Fruit fly (Drosophila melanogaster) whole organism, embryonic: ENCODE results near the gene CG6938.

Experiments
- BEAF-32 ChIP-seq: fragments of 200-800 bp; sonication (Bioruptor generic); optimal IDR thresholded peaks from 3 replicates; lab custom pipeline; 2017; ENCODE audit warnings: missing biosample characterization, missing genetic modification characterization, mild to moderate bottlenecking, moderate library complexity, missing genetic modification reagents
- Bdp1 ChIP-seq: fragments of 200-800 bp; sonication (Bioruptor generic); optimal IDR thresholded peaks from 3 replicates; lab custom pipeline; 2016; ENCODE audit warnings: missing biosample characterization, missing genetic modification characterization
- CG10366 ChIP-seq: fragments of 200-800 bp; sonication (Bioruptor generic); IDR thresholded peaks from 2 replicates; pipeline ENCODE4 v1.3.6; 2022; ENCODE audit warnings: missing biosample characterization, missing genetic modification characterization
- CG11504 ChIP-seq: fragments of 200-800 bp; sonication (Bioruptor generic); optimal IDR thresholded peaks from 3 replicates; lab custom pipeline; 2019; ENCODE audit warnings: missing biosample characterization, mild to moderate bottlenecking, missing genetic modification characterization, moderate library complexity
- CG13424 ChIP-seq: fragments of 200-800 bp; sonication (Bioruptor generic); optimal IDR thresholded peaks from 2 replicates; lab custom pipeline; 2019; ENCODE audit warnings: missing biosample characterization, mild to moderate bottlenecking, missing genetic modification characterization, moderate library complexity
- CG13624 ChIP-seq: fragments of 200-800 bp; sonication (Bioruptor generic); optimal IDR thresholded peaks from 2 replicates; lab custom pipeline; 2016; ENCODE audit warnings: missing biosample characterization, missing genetic modification characterization
- CG13775 ChIP-seq: fragments of 200-800 bp; sonication (Bioruptor generic); optimal IDR thresholded peaks from 3 replicates; lab custom pipeline; 2017; ENCODE audit warnings: missing biosample characterization, mild to moderate bottlenecking, missing genetic modification characterization
- CG1647 ChIP-seq: fragments of 200-800 bp; sonication (Bioruptor generic); optimal IDR thresholded peaks from 3 replicates; lab custom pipeline; 2016; ENCODE audit warnings: missing biosample characterization, missing genetic modification characterization
- CG16863 ChIP-seq: fragments of 200-800 bp; sonication (Bioruptor generic); optimal IDR thresholded peaks from 3 replicates; lab custom pipeline; 2016; ENCODE audit warnings: missing biosample characterization, missing genetic modification characterization
- CG17186 ChIP-seq: fragments of 200-800 bp; sonication (Bioruptor generic); optimal IDR thresholded peaks from 3 replicates; lab custom pipeline; 2017; ENCODE audit warnings: missing biosample characterization, missing genetic modification reagents, missing genetic modification characterization
- CG32767 ChIP-seq: fragments of 200-800 bp; sonication (Bioruptor generic); IDR thresholded peaks from 2 replicates; pipeline ENCODE4 v1.3.6; 2022; ENCODE audit warnings: missing biosample characterization, missing genetic modification characterization
- CG33557 ChIP-seq: fragments of 200-800 bp; sonication (Bioruptor generic); optimal IDR thresholded peaks from 2 replicates; lab custom pipeline; 2019; ENCODE audit warnings: missing biosample characterization, mild to moderate bottlenecking, missing genetic modification characterization, moderate library complexity
- CG34422 ChIP-seq: fragments of 200-800 bp; sonication (Bioruptor generic); IDR thresholded peaks from 3 replicates; pipeline ENCODE4 v1.3.6; 2022; ENCODE audit warnings: missing biosample characterization, missing genetic modification characterization
- CG4820 ChIP-seq: fragments of 200-800 bp; sonication (Bioruptor generic); optimal IDR thresholded peaks from 3 replicates; lab custom pipeline; 2016; ENCODE audit warnings: missing biosample characterization, missing genetic modification characterization
- CG6654 ChIP-seq: fragments of 200-800 bp; sonication (Bioruptor generic); optimal IDR thresholded peaks from 2 replicates; lab custom pipeline; 2017; ENCODE audit warnings: missing biosample characterization, mild to moderate bottlenecking, missing genetic modification characterization
- CG7963 ChIP-seq: fragments of 200-800 bp; sonication (Bioruptor generic); IDR thresholded peaks from 3 replicates; pipeline ENCODE4 v1.3.6; 2022; ENCODE audit warnings: missing biosample characterization, missing genetic modification characterization; ENCODE audit not compliant: partially characterized antibody
- CG9932 ChIP-seq: fragments of 200-800 bp; sonication (Bioruptor generic); IDR thresholded peaks from 2 replicates; pipeline ENCODE4 v1.3.6; 2022; ENCODE audit warnings: missing biosample characterization, missing genetic modification characterization
- CHES-1-like ChIP-seq: fragments of 200-800 bp; sonication (Bioruptor generic); optimal IDR thresholded peaks from 2 replicates; lab custom pipeline; 2016; ENCODE audit warnings: missing biosample characterization, missing genetic modification characterization
- E2f1 ChIP-seq: fragments of 200-800 bp; sonication (Bioruptor generic); IDR thresholded peaks from 2 replicates; pipeline ENCODE4 v1.3.6; 2022; ENCODE audit warnings: missing biosample characterization, missing genetic modification characterization
- E2f2 ChIP-seq: fragments of 200-800 bp; sonication (Bioruptor generic); IDR thresholded peaks from 2 replicates; pipeline ENCODE4 v1.3.6; 2022; ENCODE audit warnings: missing biosample characterization, missing genetic modification characterization
- Fer3 ChIP-seq: fragments of 200-800 bp; sonication (Bioruptor generic); optimal IDR thresholded peaks from 2 replicates; lab custom pipeline; 2018; ENCODE audit warnings: missing biosample characterization, mild to moderate bottlenecking, missing genetic modification characterization, moderate library complexity
- HLHmδ ChIP-seq: fragments of 200-800 bp; sonication (Bioruptor generic); optimal IDR thresholded peaks from 2 replicates; lab custom pipeline; 2018; ENCODE audit warnings: missing biosample characterization, mild to moderate bottlenecking, missing genetic modification characterization, moderate library complexity
- Hr3 ChIP-seq: fragments of 200-800 bp; sonication (Bioruptor generic); optimal IDR thresholded peaks from 3 replicates; lab custom pipeline; 2016; ENCODE audit warnings: missing biosample characterization, missing genetic modification characterization
- Optix ChIP-seq: fragments of 200-800 bp; sonication (Bioruptor generic); IDR thresholded peaks from 3 replicates; pipeline ENCODE4 v1.3.6; 2022; ENCODE audit warnings: missing biosample characterization, missing genetic modification characterization
- Ptx1 ChIP-seq: fragments of 200-800 bp; sonication (Bioruptor generic); IDR thresholded peaks from 2 replicates; pipeline ENCODE4 v1.3.6; 2022; ENCODE audit warnings: missing biosample characterization, missing genetic modification characterization
- Spps ChIP-seq: fragments of 200-800 bp; sonication (Bioruptor generic); optimal IDR thresholded peaks from 2 replicates; lab custom pipeline; 2018; ENCODE audit warnings: missing biosample characterization, mild to moderate bottlenecking, missing genetic modification characterization
- amos ChIP-seq: fragments of 200-800 bp; sonication (Bioruptor generic); IDR thresholded peaks from 2 replicates; pipeline ENCODE4 v1.3.6; 2022; ENCODE audit warnings: missing biosample characterization, missing genetic modification characterization; ENCODE audit not compliant: partially characterized antibody
- aop ChIP-seq: fragments of 200-800 bp; sonication (Bioruptor generic); IDR thresholded peaks from 2 replicates; pipeline ENCODE4 v1.3.6; 2022; ENCODE audit warnings: missing biosample characterization, missing genetic modification characterization
- cato ChIP-seq: fragments of 200-800 bp; sonication (Bioruptor generic); optimal IDR thresholded peaks from 2 replicates; lab custom pipeline; 2016; ENCODE audit warnings: missing biosample characterization, missing genetic modification characterization, borderline replicate concordance
- cg ChIP-seq: fragments of 200-800 bp; sonication (Bioruptor generic); optimal IDR thresholded peaks from 3 replicates; lab custom pipeline; 2019; ENCODE audit warnings: missing biosample characterization, mild to moderate bottlenecking, missing genetic modification characterization, moderate library complexity
- dmrt11E ChIP-seq: fragments of 200-800 bp; sonication (Bioruptor generic); optimal IDR thresholded peaks from 3 replicates; lab custom pipeline; 2018; ENCODE audit warnings: missing biosample characterization, mild to moderate bottlenecking, missing genetic modification characterization, moderate library complexity
- dpn ChIP-seq, 2 experiments: fragments of 200-800 bp; sonication (Bioruptor generic); optimal IDR thresholded peaks; 3 replicates each; lab custom pipeline; 2016; ENCODE audit warnings: missing biosample characterization in 2 of 2, missing genetic modification characterization in 2 of 2
- dysf ChIP-seq: fragments of 200-800 bp; sonication (Bioruptor generic); IDR thresholded peaks from 3 replicates; pipeline ENCODE4 v1.3.6; 2022; ENCODE audit warnings: missing biosample characterization, missing genetic modification characterization
- emc ChIP-seq: fragments of 200-800 bp; sonication (Bioruptor generic); optimal IDR thresholded peaks from 2 replicates; lab custom pipeline; 2016; ENCODE audit warnings: missing biosample characterization, missing genetic modification characterization
- hb ChIP-seq: fragments of 200-800 bp; sonication (Bioruptor generic); IDR thresholded peaks from 3 replicates; pipeline ENCODE4 v1.3.6; 2022; ENCODE audit warnings: missing biosample characterization, missing genetic modification characterization; ENCODE audit not compliant: partially characterized antibody
- hbn ChIP-seq: fragments of 200-800 bp; sonication (Bioruptor generic); IDR thresholded peaks from 2 replicates; pipeline ENCODE4 v1.3.6; 2022; ENCODE audit warnings: missing biosample characterization, missing genetic modification characterization; ENCODE audit not compliant: partially characterized antibody
- hkb ChIP-seq, 2 experiments: fragments of 200-800 bp in 1 of 2; fragments of >200 bp in 1 of 2; sonication (Bioruptor generic) in 1 of 2; IDR thresholded peaks in 1 of 2; optimal IDR thresholded peaks in 1 of 2; 2 replicates each; pipeline versions ENCODE4 v1.3.6 to Lab custom; 2017 to 2022; ENCODE audit warnings: missing biosample characterization in 1 of 2, missing genetic modification characterization in 1 of 2
- inv ChIP-seq: fragments of 200-800 bp; sonication (Bioruptor generic); IDR thresholded peaks from 2 replicates; pipeline ENCODE4 v1.3.6; 2022; ENCODE audit warnings: missing biosample characterization, missing genetic modification characterization; ENCODE audit not compliant: partially characterized antibody
- jumu ChIP-seq: fragments of 200-800 bp; sonication (Bioruptor generic); optimal IDR thresholded peaks from 3 replicates; lab custom pipeline; 2016; ENCODE audit warnings: missing biosample characterization, missing genetic modification characterization
- lbe ChIP-seq: fragments of 200-800 bp; sonication (Bioruptor generic); optimal IDR thresholded peaks from 2 replicates; lab custom pipeline; 2016; ENCODE audit warnings: missing biosample characterization, mild to moderate bottlenecking, missing genetic modification characterization
- nmo ChIP-seq: fragments of 200-800 bp; sonication (Bioruptor generic); optimal IDR thresholded peaks from 2 replicates; lab custom pipeline; 2018; ENCODE audit warnings: missing biosample characterization, mild to moderate bottlenecking, missing genetic modification characterization, moderate library complexity
- pan ChIP-seq, 4 experiments: fragments of >200 bp in 3 of 4; fragments of 200-800 bp in 1 of 4; sonication (Bioruptor generic) in 1 of 4; optimal IDR thresholded peaks in 3 of 4; IDR thresholded peaks in 1 of 4; 2 replicates each; pipeline versions ENCODE4 v1.3.6 to Lab custom; 2017 to 2022; ENCODE audit warnings: missing biosample characterization in 2 of 4, missing genetic modification characterization in 2 of 4, mixed read lengths in 1 of 4
- pb ChIP-seq: fragments of 200-800 bp; sonication (Bioruptor generic); optimal IDR thresholded peaks from 3 replicates; lab custom pipeline; 2016; ENCODE audit warnings: missing biosample characterization, missing genetic modification characterization
- peb ChIP-seq: fragments of 200-800 bp; sonication (Bioruptor generic); IDR thresholded peaks from 2 replicates; pipeline ENCODE4 v1.3.6; 2022; ENCODE audit warnings: missing biosample characterization, missing genetic modification characterization
- pho ChIP-seq: fragments of 200-800 bp; sonication (Bioruptor generic); optimal IDR thresholded peaks from 2 replicates; lab custom pipeline; 2016; ENCODE audit warnings: missing biosample characterization, missing genetic modification characterization
- tgo ChIP-seq: fragments of 200-800 bp; sonication (Bioruptor generic); IDR thresholded peaks from 3 replicates; pipeline ENCODE4 v1.3.6; 2022; ENCODE audit warnings: missing biosample characterization, missing genetic modification characterization
- trh ChIP-seq: fragments of 200-800 bp; sonication (Bioruptor generic); optimal IDR thresholded peaks from 2 replicates; lab custom pipeline; 2016; ENCODE audit warnings: missing biosample characterization, missing genetic modification characterization
- zen ChIP-seq: fragments of 200-800 bp; sonication (Bioruptor generic); optimal IDR thresholded peaks from 3 replicates; lab custom pipeline; 2018; ENCODE audit warnings: missing biosample characterization, mild to moderate bottlenecking, missing genetic modification characterization, moderate library complexity
- zen2 ChIP-seq: fragments of 200-800 bp; sonication (Bioruptor generic); IDR thresholded peaks from 3 replicates; pipeline ENCODE4 v1.3.6; 2022; ENCODE audit warnings: missing biosample characterization, missing genetic modification characterization; ENCODE audit not compliant: partially characterized antibody

The CG6938 gene

DNA sequence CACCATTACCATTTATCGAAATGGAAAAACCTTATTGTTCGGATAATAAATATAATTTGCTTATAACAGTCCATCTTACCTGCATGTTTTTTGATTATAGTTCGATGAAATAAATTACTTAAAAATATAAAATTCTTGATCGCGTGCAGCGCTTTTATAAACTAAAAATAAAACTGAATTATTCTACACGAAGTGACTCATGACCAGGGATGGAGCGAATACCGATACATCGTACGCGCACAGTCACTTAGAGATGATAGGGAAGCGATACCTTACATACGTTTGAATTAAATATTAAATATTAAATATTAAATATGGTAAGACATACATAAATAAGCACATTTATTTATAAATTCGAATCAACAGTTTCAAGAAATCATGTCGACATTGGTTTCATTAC, 8.3 kb downstream of the CG6938 start, which contains the start of gene viaf (continued):
- TF ChIP-seq Hr3 (GFP tag; lab: Kevin White, UChicago) (peak; percentile 64), CG17186 (GFP tag; lab: Kevin White, UChicago) (peak; percentile 82), jumu (no peak), zen2 (peak; percentile 79), CG13624 (no peak), cato (GFP tag; lab: Kevin White, UChicago) (no peak), CG16863 (GFP tag; lab: Kevin White, UChicago) (no peak), CG6654 (no peak), E2f1 (GFP tag; lab: Robert Waterston, UW) (peak; percentile 59; the same call in 1 of the 2 replicates), CG13424 (tag; lab: Kevin White, UChicago) (peak; percentile 64), nmo (GFP tag; lab: Kevin White, UChicago) (peak; percentile 73), CG10366 (peak; percentile 55), Bdp1 (GFP tag; lab: Kevin White, UChicago) (no peak), CG32767 (no peak), dpn (GFP tag; optimal IDR thresholded peaks at IDR 0.05; lab: Kevin White, UChicago) (peak in 1 of 2 experiments; percentile 61), E2f2 (peak; percentile 58; the same call in 1 of the 2 replicates), pb (GFP tag; lab: Kevin White, UChicago) (no peak), hbn (GFP tag; lab: Robert Waterston, UW) (peak; percentile 85), Optix (no peak), lbe (GFP tag; lab: Kevin White, UChicago) (peak; percentile 48), trh (GFP tag; lab: Kevin White, UChicago) (no peak), CHES-1-like (GFP tag; lab: Kevin White, UChicago) (no peak), pan (optimal IDR thresholded peaks at IDR 0.05; lab: Kevin White, UChicago) (no peak), pan (GFP tag; optimal IDR thresholded peaks at IDR 0.05 in 1 of 2, IDR thresholded peaks at IDR 0.05 in 1 of 2) (peak in 1 of 2 experiments; percentile 42), zen (tag; lab: Kevin White, UChicago) (peak; percentile 30), CG34422 (GFP tag; lab: Robert Waterston, UW) (peak; percentile 52; the same call in 2 of the 3 replicates), Fer3 (tag; lab: Kevin White, UChicago) (no peak), hb (GFP tag; lab: Robert Waterston, UW) (peak; percentile 87), hkb (optimal IDR thresholded peaks at IDR 0.05; lab: Kevin White, UChicago) (no peak), hkb (GFP tag; IDR thresholded peaks at IDR 0.05; lab: Robert Waterston, UW) (peak; percentile 66), CG4820 (GFP tag; lab: Kevin White, UChicago) (peak; percentile 4), CG9932 (GFP tag; lab: Robert Waterston, UW) (peak; percentile 80), inv (GFP tag; lab: Robert Waterston, UW) (peak; percentile 90), HLHmδ (GFP tag; lab: Kevin White, UChicago) (no peak), dysf (GFP tag; lab: Robert Waterston, UW) (peak; percentile 57; the same call in 2 of the 3 replicates), Ptx1 (peak; percentile 30; the same call in 1 of the 2 replicates), amos (GFP tag; lab: Robert Waterston, UW) (peak; percentile 96), dmrt11E (tag; lab: Kevin White, UChicago) (peak; percentile 55), tgo (GFP tag; lab: Robert Waterston, UW) (peak; percentile 29; the same call in 2 of the 3 replicates), CG13775 (peak; percentile 33), CG33557 (GFP tag; lab: Kevin White, UChicago) (peak; percentile 42), cg (GFP tag; lab: Kevin White, UChicago) (no peak), Spps (tag; lab: Kevin White, UChicago) (peak; percentile 20), CG11504 (tag; lab: Kevin White, UChicago) (no peak), CG7963 (GFP tag; lab: Robert Waterston, UW) (peak; percentile 92), emc (GFP tag; lab: Kevin White, UChicago) (no peak), peb (GFP tag; lab: Robert Waterston, UW) (no peak), aop (peak; percentile 22; the same call in 1 of the 2 replicates), CG1647 (GFP tag; lab: Kevin White, UChicago) (peak; percentile 9), BEAF-32 (GFP tag; lab: Kevin White, UChicago) (peak; percentile 88), pho (GFP tag; lab: Kevin White, UChicago) (peak; percentile 10)
